Worm (Caenorhabditis elegans): Measurements from ENCODE around the gene Y39F10A.1.

The Y39F10A.1 gene

ce11 chrII:759788-760187, 15.3 kb upstream of the Y39F10A.1 start (continued):
- TF ChIP-seq sma-9 (GFP tag; optimal IDR thresholded peaks at IDR 0.05) (no peak), sma-9 (tag; optimal IDR thresholded peaks at IDR 0.05) (no peak), unc-55 (GFP tag; optimal IDR thresholded peaks at IDR 0.05) (peak; percentile 85), ceh-82 (tag; optimal IDR thresholded peaks at IDR 0.05) (no peak)

ce11 chrII:760276-760675, 14.9 kb upstream of the Y39F10A.1 start:
- TF ChIP-seq ztf-11 (tag; optimal IDR thresholded peaks at IDR 0.05) (no peak), unc-55 (GFP tag; optimal IDR thresholded peaks at IDR 0.05) (no peak), nhr-129 (tag; optimal IDR thresholded peaks at IDR 0.05) (no peak), C34F6.9 (tag; optimal IDR thresholded peaks at IDR 0.05) (no peak), fos-1 (tag; optimal IDR thresholded peaks at IDR 0.05) (no peak), R02D3.7 (tag; optimal IDR thresholded peaks at IDR 0.05) (no peak), nhr-23 (tag; optimal IDR thresholded peaks at IDR 0.05) (no peak), mab-5 (tag; optimal IDR thresholded peaks at IDR 0.05) (no peak), nhr-12 (tag; optimal IDR thresholded peaks at IDR 0.05) (no peak), lin-13 (GFP tag; optimal IDR thresholded peaks at IDR 0.05) (no peak), elt-1 (tag; optimal IDR thresholded peaks at IDR 0.05) (no peak), nhr-77 (tag; optimal IDR thresholded peaks at IDR 0.05) (no peak), blmp-1 (tag; optimal IDR thresholded peaks at IDR 0.05; ENCODE audit: insufficient read depth) (no peak)

- no peak for TF ChIP-seq sma-3 (GFP tag; optimal IDR thresholded peaks at IDR 0.05)
- TF ChIP-seq nhr-21 (tag; optimal IDR thresholded peaks at IDR 0.05), result no peak
- TF ChIP-seq ztf-11 (tag; optimal IDR thresholded peaks at IDR 0.05), result no peak
- TF ChIP-seq nhr-23 (tag; optimal IDR thresholded peaks at IDR 0.05), result no peak
- TF ChIP-seq ceh-82 (tag; optimal IDR thresholded peaks at IDR 0.05), result no peak
- TF ChIP-seq ceh-16 (tag; optimal IDR thresholded peaks at IDR 0.05), result no peak
- TF ChIP-seq unc-39 (tag; optimal IDR thresholded peaks at IDR 0.05), result no peak
- TF ChIP-seq crh-2 (tag; optimal IDR thresholded peaks at IDR 0.05), result peak; percentile 11
- no peak for TF ChIP-seq gmeb-1 (tag; optimal IDR thresholded peaks at IDR 0.05)
- TF ChIP-seq alr-1 (tag; optimal IDR thresholded peaks at IDR 0.05), result no peak
- peak; percentile 28 for TF ChIP-seq C34F6.9 (tag; optimal IDR thresholded peaks at IDR 0.05)
- no peak for TF ChIP-seq nhr-6 (tag; optimal IDR thresholded peaks at IDR 0.05)
- TF ChIP-seq sem-4 (tag; optimal IDR thresholded peaks at IDR 0.05), result no peak
- TF ChIP-seq lin-39 (tag; optimal IDR thresholded peaks at IDR 0.05), result no peak
- TF ChIP-seq sma-9 (GFP tag; optimal IDR thresholded peaks at IDR 0.05), result peak; percentile 60
- TF ChIP-seq sma-9 (tag; optimal IDR thresholded peaks at IDR 0.05), result no peak
- no peak for TF ChIP-seq nhr-77 (tag; optimal IDR thresholded peaks at IDR 0.05)
- no peak for TF ChIP-seq lin-11 (tag; optimal IDR thresholded peaks at IDR 0.05)
- TF ChIP-seq nhr-129 (tag; optimal IDR thresholded peaks at IDR 0.05), result peak; percentile 13
- peak; percentile 1 to 42 for TF ChIP-seq lsy-2 (tag; optimal IDR thresholded peaks at IDR 0.05)
- TF ChIP-seq snpc-4 (tag; optimal IDR thresholded peaks at IDR 0.05), result no peak
- TF ChIP-seq F13H6.1 (tag; optimal IDR thresholded peaks at IDR 0.05), result peak; percentile 63
Measured at ce11 chrII:762942-763341, 12.2 kb upstream of the Y39F10A.1 start.

- no peak for TF ChIP-seq dmd-4 (tag; optimal IDR thresholded peaks at IDR 0.05)
- TF ChIP-seq crh-2 (tag; optimal IDR thresholded peaks at IDR 0.05), result no peak
- no peak for TF ChIP-seq nhr-25 (tag; optimal IDR thresholded peaks at IDR 0.05)
- TF ChIP-seq fos-1 (tag; optimal IDR thresholded peaks at IDR 0.05), result peak; percentile 67
- no peak for TF ChIP-seq ceh-82 (tag; optimal IDR thresholded peaks at IDR 0.05)
- TF ChIP-seq ztf-11 (tag; optimal IDR thresholded peaks at IDR 0.05), result no peak
- TF ChIP-seq blmp-1 (tag; optimal IDR thresholded peaks at IDR 0.05; ENCODE audit: insufficient read depth), result no peak
- no peak for TF ChIP-seq sma-9 (GFP tag; optimal IDR thresholded peaks at IDR 0.05)
- no peak for TF ChIP-seq sma-9 (tag; optimal IDR thresholded peaks at IDR 0.05)
Measured at ce11 chrII:764385-764784, 10.7 kb upstream of the Y39F10A.1 start.

ce11 chrII:765219-765618, 9.9 kb upstream of the Y39F10A.1 start, which contains the start of gene C08G5.7:
Gene C08G5.7 (minus strand): TSS chrII:765319.
- no peak for TF ChIP-seq unc-39 (tag; optimal IDR thresholded peaks at IDR 0.05)
- TF ChIP-seq alr-1 (tag; optimal IDR thresholded peaks at IDR 0.05), result no peak
- no peak for TF ChIP-seq sem-4 (tag; optimal IDR thresholded peaks at IDR 0.05)
- TF ChIP-seq unc-62 (GFP tag; optimal IDR thresholded peaks at IDR 0.05), result no peak
- TF ChIP-seq peb-1 (tag; optimal IDR thresholded peaks at IDR 0.05), result no peak
- no peak for TF ChIP-seq mbf-1 (tag; optimal IDR thresholded peaks at IDR 0.05)
- no peak for TF ChIP-seq ztf-1 (GFP tag; conservative IDR thresholded peaks at IDR 0.05)
- TF ChIP-seq nhr-237 (tag; optimal IDR thresholded peaks at IDR 0.05), result no peak
- TF ChIP-seq R02D3.7 (tag; optimal IDR thresholded peaks at IDR 0.05), result no peak
- no peak for TF ChIP-seq sma-9 (GFP tag; optimal IDR thresholded peaks at IDR 0.05)
- TF ChIP-seq sma-9 (tag; optimal IDR thresholded peaks at IDR 0.05), result no peak
- TF ChIP-seq elt-3 (tag; optimal IDR thresholded peaks at IDR 0.05), result no peak
- no peak for TF ChIP-seq elt-1 (tag; optimal IDR thresholded peaks at IDR 0.05)
- TF ChIP-seq ceh-82 (tag; optimal IDR thresholded peaks at IDR 0.05), result no peak
- TF ChIP-seq nhr-77 (tag; optimal IDR thresholded peaks at IDR 0.05), result no peak

All from whole organism, L2 larva.